Worm (Caenorhabditis elegans) whole organism, L4/young adult: ENCODE measurements around the gene str-43.

ENCODE experiments used
- W03F9.2 ChIP-seq: fragments of 150-350 bp; optimal IDR thresholded peaks from 2 replicates; lab custom pipeline; 2014; ENCODE audit warnings: missing biosample characterization, missing genetic modification characterization
- him-1 ChIP-seq: sonication (generic microtip); optimal IDR thresholded peaks from 2 replicates; lab custom pipeline; 2016; ENCODE audit warnings: missing genotype, missing genetic modification reagents, missing genetic modification characterization, missing compliant biosample characterization

DNA sequence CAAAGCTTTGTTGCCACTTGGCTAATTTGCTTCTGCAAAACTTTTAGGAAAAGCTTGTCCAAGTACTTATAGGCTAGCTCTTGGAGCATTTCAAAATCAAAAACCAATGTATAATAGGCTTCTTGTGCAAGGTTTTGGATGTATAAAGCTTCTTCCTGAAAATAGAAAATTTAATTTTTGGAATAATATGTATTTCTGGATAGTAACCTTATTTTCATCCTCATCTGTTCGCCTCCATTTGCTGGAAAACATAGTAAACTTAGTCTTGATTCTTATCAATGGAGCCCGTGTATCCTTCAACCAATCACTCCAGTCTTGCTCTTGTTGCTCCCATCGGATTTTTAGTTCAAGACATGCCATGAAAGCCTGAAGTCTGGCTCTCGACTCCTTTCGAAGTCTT, 35.3 kb downstream of the str-43 start, which contains the start of gene Y6E2A.4:
- TF ChIP-seq W03F9.2 (tag; lab: Kevin White, UChicago): no peak
- no peak for TF ChIP-seq him-1 (tag; lab: Kevin White, UChicago)
